Worm (Caenorhabditis elegans): ENCODE measurements around the gene srh-257.
"Not testable (repeated sequence)": the region's sequence is repeated elsewhere in the genome, so short reads cannot be mapped to it uniquely, and the experiment has no call there.

srh-257 gene

ce11 chrV:15406928-15407327 lies at the start of gene srh-257:
srh-257 (plus strand) TSS chrV:15407228.
- TF ChIP-seq nhr-77 (tag; optimal IDR thresholded peaks at IDR 0.05) = no peak
- TF ChIP-seq sma-3 (GFP tag; optimal IDR thresholded peaks at IDR 0.05) = no peak
- TF ChIP-seq mab-5 (tag; optimal IDR thresholded peaks at IDR 0.05) = no peak
- no peak for TF ChIP-seq nhr-11 (tag; optimal IDR thresholded peaks at IDR 0.05)
- no peak for TF ChIP-seq ceh-16 (tag; optimal IDR thresholded peaks at IDR 0.05)
- no peak for TF ChIP-seq nhr-25 (tag; optimal IDR thresholded peaks at IDR 0.05)
- TF ChIP-seq elt-3 (tag; optimal IDR thresholded peaks at IDR 0.05) = no peak
- no peak for TF ChIP-seq nhr-237 (tag; optimal IDR thresholded peaks at IDR 0.05)
- TF ChIP-seq sem-4 (tag; optimal IDR thresholded peaks at IDR 0.05) = no peak
- TF ChIP-seq ztf-1 (GFP tag; conservative IDR thresholded peaks at IDR 0.05) = no peak
- TF ChIP-seq unc-62 (GFP tag; optimal IDR thresholded peaks at IDR 0.05) = no peak
- TF ChIP-seq ztf-4 (tag; optimal IDR thresholded peaks at IDR 0.05) = no peak
- TF ChIP-seq skn-1 (tag; optimal IDR thresholded peaks at IDR 0.05) = no peak
- no peak for TF ChIP-seq nhr-21 (tag; optimal IDR thresholded peaks at IDR 0.05)
- no peak for TF ChIP-seq Y55F3AM.14 (GFP tag; optimal IDR thresholded peaks at IDR 0.05)
- TF ChIP-seq ama-1 (optimal IDR thresholded peaks at IDR 0.05) = no peak
- TF ChIP-seq fos-1 (tag; optimal IDR thresholded peaks at IDR 0.05) = no peak
- no peak for TF ChIP-seq nhr-10 (tag; optimal IDR thresholded peaks at IDR 0.05)
- no peak for TF ChIP-seq snpc-4 (tag; optimal IDR thresholded peaks at IDR 0.05)
- TF ChIP-seq lin-13 (GFP tag; optimal IDR thresholded peaks at IDR 0.05) = no peak

ce11 chrV:15361412-15361811 lies 45.6 kb upstream of the srh-257 start, which contains the start of gene ech-1.1:
ech-1.1 (minus strand) TSS chrV:15361512.
- not testable (repeated sequence) for TF ChIP-seq elt-1, peb-1, egl-27 (tag; optimal IDR thresholded peaks at IDR 0.05)

ce11 chrV:15367770-15368169 lies 39.3 kb upstream of the srh-257 start:
- no peak for TF ChIP-seq nhr-10 (tag; optimal IDR thresholded peaks at IDR 0.05)
- no peak for TF ChIP-seq mab-5 (tag; optimal IDR thresholded peaks at IDR 0.05)
- TF ChIP-seq nhr-11 (tag; optimal IDR thresholded peaks at IDR 0.05) = no peak
- no peak for TF ChIP-seq sma-9 (GFP tag; optimal IDR thresholded peaks at IDR 0.05)
- TF ChIP-seq sma-9 (tag; optimal IDR thresholded peaks at IDR 0.05) = no peak
- TF ChIP-seq sem-4 (tag; optimal IDR thresholded peaks at IDR 0.05) = no peak
- TF ChIP-seq F13H6.1 (tag; optimal IDR thresholded peaks at IDR 0.05) = no peak
- no peak for TF ChIP-seq Y55F3AM.14 (GFP tag; optimal IDR thresholded peaks at IDR 0.05)
- no peak for TF ChIP-seq egl-27 (tag; optimal IDR thresholded peaks at IDR 0.05)
- no peak for TF ChIP-seq ceh-16 (tag; optimal IDR thresholded peaks at IDR 0.05)
- no peak for TF ChIP-seq ZK546.5 (tag; optimal IDR thresholded peaks at IDR 0.05)
- TF ChIP-seq ztf-1 (GFP tag; conservative IDR thresholded peaks at IDR 0.05) = no peak
- TF ChIP-seq ceh-82 (tag; optimal IDR thresholded peaks at IDR 0.05) = no peak
- no peak for TF ChIP-seq mdl-1 (tag; optimal IDR thresholded peaks at IDR 0.05)
- TF ChIP-seq lin-39 (tag; optimal IDR thresholded peaks at IDR 0.05) = no peak
- no peak for TF ChIP-seq nhr-237 (tag; optimal IDR thresholded peaks at IDR 0.05)
- no peak for TF ChIP-seq lin-13 (GFP tag; optimal IDR thresholded peaks at IDR 0.05)
- no peak for TF ChIP-seq unc-55 (GFP tag; optimal IDR thresholded peaks at IDR 0.05)
- no peak for TF ChIP-seq nhr-25 (tag; optimal IDR thresholded peaks at IDR 0.05)

- TF ChIP-seq nhr-237 (tag; optimal IDR thresholded peaks at IDR 0.05) = no peak
- TF ChIP-seq nhr-129 (tag; optimal IDR thresholded peaks at IDR 0.05) = no peak
- TF ChIP-seq C34F6.9 (tag; optimal IDR thresholded peaks at IDR 0.05) = no peak
- TF ChIP-seq ztf-11 (tag; optimal IDR thresholded peaks at IDR 0.05) = no peak
- no peak for TF ChIP-seq elt-1 (tag; optimal IDR thresholded peaks at IDR 0.05)
- TF ChIP-seq gmeb-1 (tag; optimal IDR thresholded peaks at IDR 0.05) = no peak
- TF ChIP-seq nhr-21 (tag; optimal IDR thresholded peaks at IDR 0.05) = no peak
- no peak for TF ChIP-seq fos-1 (tag; optimal IDR thresholded peaks at IDR 0.05)
- no peak for TF ChIP-seq egl-27 (tag; optimal IDR thresholded peaks at IDR 0.05)
- TF ChIP-seq snpc-4 (tag; optimal IDR thresholded peaks at IDR 0.05) = no peak
- TF ChIP-seq sem-4 (tag; optimal IDR thresholded peaks at IDR 0.05) = no peak
- no peak for TF ChIP-seq ztf-4 (tag; optimal IDR thresholded peaks at IDR 0.05)
- TF ChIP-seq skn-1 (tag; optimal IDR thresholded peaks at IDR 0.05) = no peak
- TF ChIP-seq lin-11 (tag; optimal IDR thresholded peaks at IDR 0.05) = no peak
Observed at ce11 chrV:15369707-15370106, 37.3 kb upstream of the srh-257 start, which contains the start of gene nhr-269. nhr-269 (minus strand) TSS chrV:15369807.

- TF ChIP-seq lsy-2 (tag; optimal IDR thresholded peaks at IDR 0.05) = no peak
- no peak for TF ChIP-seq C34F6.9 (tag; optimal IDR thresholded peaks at IDR 0.05)
- TF ChIP-seq fos-1 (tag; optimal IDR thresholded peaks at IDR 0.05) = no peak
- no peak for TF ChIP-seq dmd-4 (tag; optimal IDR thresholded peaks at IDR 0.05)
- no peak for TF ChIP-seq nhr-237 (tag; optimal IDR thresholded peaks at IDR 0.05)
- TF ChIP-seq Y55F3AM.14 (GFP tag; optimal IDR thresholded peaks at IDR 0.05) = no peak
- TF ChIP-seq F13H6.1 (tag; optimal IDR thresholded peaks at IDR 0.05) = no peak
- TF ChIP-seq sma-3 (GFP tag; optimal IDR thresholded peaks at IDR 0.05) = no peak
- no peak for TF ChIP-seq ceh-82 (tag; optimal IDR thresholded peaks at IDR 0.05)
- no peak for TF ChIP-seq lin-13 (GFP tag; optimal IDR thresholded peaks at IDR 0.05)
- no peak for TF ChIP-seq elt-3 (tag; optimal IDR thresholded peaks at IDR 0.05)
- TF ChIP-seq ceh-16 (tag; optimal IDR thresholded peaks at IDR 0.05) = no peak
- no peak for TF ChIP-seq nhr-25 (tag; optimal IDR thresholded peaks at IDR 0.05)
- no peak for TF ChIP-seq nhr-12 (tag; optimal IDR thresholded peaks at IDR 0.05)
Observed at ce11 chrV:15376223-15376622, 30.8 kb upstream of the srh-257 start, which contains the start of gene srh-52. srh-52 (minus strand) TSS chrV:15376323.
